Worm (Caenorhabditis elegans): ENCODE results near the gene T10D4.6.

- no peak for TF ChIP-seq R02D3.7 (tag; optimal IDR thresholded peaks at IDR 0.05)
- TF ChIP-seq elt-3 (tag; optimal IDR thresholded peaks at IDR 0.05) = no peak
- TF ChIP-seq skn-1 (tag; optimal IDR thresholded peaks at IDR 0.05) = no peak
- no peak for TF ChIP-seq unc-62 (GFP tag; optimal IDR thresholded peaks at IDR 0.05)
- no peak for TF ChIP-seq nhr-23 (tag; optimal IDR thresholded peaks at IDR 0.05)
- TF ChIP-seq nhr-237 (tag; optimal IDR thresholded peaks at IDR 0.05) = no peak
- no peak for TF ChIP-seq fos-1 (tag; optimal IDR thresholded peaks at IDR 0.05)
- TF ChIP-seq ceh-9 (tag; optimal IDR thresholded peaks at IDR 0.05) = no peak
- TF ChIP-seq ama-1 (optimal IDR thresholded peaks at IDR 0.05) = no peak
- TF ChIP-seq daf-12 (tag; optimal IDR thresholded peaks at IDR 0.05) = no peak
- TF ChIP-seq aly-2 (tag; optimal IDR thresholded peaks at IDR 0.05) = no peak
- TF ChIP-seq lin-15B (tag; optimal IDR thresholded peaks at IDR 0.05) = no peak
- TF ChIP-seq jun-1 (tag; optimal IDR thresholded peaks at IDR 0.05) = no peak
These were observed 9.0 kb upstream of the T10D4.6 start for ce11 chrII:3110099-3110498.
